Fruit fly (Drosophila melanogaster) whole organism, embryonic: ENCODE measurements around the gene Pvf3.

Source experiments
- Aef1 ChIP-seq: fragments of 200-800 bp; sonication (Bioruptor generic); IDR thresholded peaks from 3 replicates; pipeline ENCODE4 v1.3.6; 2022; ENCODE audit warnings: missing biosample characterization, missing genetic modification characterization
- Awh ChIP-seq: fragments of 200-800 bp; sonication (Bioruptor generic); IDR thresholded peaks from 2 replicates; pipeline ENCODE4, ENCODE4 v1.3.6; 2022; ENCODE audit warnings: missing biosample characterization, missing genetic modification characterization
- CG10274 ChIP-seq: fragments of 200-800 bp; sonication (Bioruptor generic); optimal IDR thresholded peaks from 3 replicates; lab custom pipeline; 2017; ENCODE audit warnings: missing biosample characterization, mild to moderate bottlenecking, missing genetic modification characterization
- CG11247 ChIP-seq: fragments of 200-800 bp; sonication (Bioruptor generic); IDR thresholded peaks from 2 replicates; pipeline ENCODE4 v1.3.6; 2022; ENCODE audit warnings: missing biosample characterization, missing genetic modification characterization
- CG12744 ChIP-seq: fragments of 200-800 bp; sonication (Bioruptor generic); optimal IDR thresholded peaks from 2 replicates; lab custom pipeline; 2016; ENCODE audit warnings: missing biosample characterization, missing genetic modification characterization
- CG15011 ChIP-seq: fragments of 200-800 bp; sonication (Bioruptor generic); optimal IDR thresholded peaks from 3 replicates; lab custom pipeline; 2018; ENCODE audit warnings: missing biosample characterization, mild to moderate bottlenecking, missing genetic modification characterization
- CG1529 ChIP-seq: fragments of 200-800 bp; sonication (Bioruptor generic); optimal IDR thresholded peaks from 3 replicates; lab custom pipeline; 2018; ENCODE audit warnings: missing biosample characterization, missing genetic modification characterization
- CG16779 ChIP-seq: fragments of 200-800 bp; sonication (Bioruptor generic); IDR thresholded peaks from 2 replicates; pipeline ENCODE4 v1.3.6; 2022; ENCODE audit warnings: missing biosample characterization, missing genetic modification characterization
- CG17328 ChIP-seq: fragments of 200-800 bp; sonication (Bioruptor generic); IDR thresholded peaks from 2 replicates; pipeline ENCODE4 v1.3.6; 2022; ENCODE audit warnings: missing biosample characterization, missing genetic modification characterization
- CG17361 ChIP-seq: fragments of 200-800 bp; sonication (Bioruptor generic); IDR thresholded peaks from 3 replicates; pipeline ENCODE4 v1.3.6; 2022; ENCODE audit warnings: missing biosample characterization, missing genetic modification characterization
- CG17829 ChIP-seq: fragments of 200-800 bp; optimal IDR thresholded peaks from 2 replicates; lab custom pipeline; 2019; ENCODE audit warnings: missing biosample characterization, mild to moderate bottlenecking, missing genetic modification characterization, moderate library complexity
- CG18262 ChIP-seq: fragments of 200-800 bp; optimal IDR thresholded peaks from 3 replicates; lab custom pipeline; 2019; ENCODE audit warnings: missing biosample characterization, mild to moderate bottlenecking, missing genetic modification characterization, moderate library complexity
- CG33213 ChIP-seq: fragments of 200-800 bp; sonication (Bioruptor generic); optimal IDR thresholded peaks from 3 replicates; lab custom pipeline; 2016; ENCODE audit warnings: missing biosample characterization, missing genetic modification characterization
- CG3995 ChIP-seq: fragments of 200-800 bp; sonication (Bioruptor generic); optimal IDR thresholded peaks from 3 replicates; lab custom pipeline; 2016; ENCODE audit warnings: missing biosample characterization, missing genetic modification characterization
- CG43689 ChIP-seq: fragments of 200-800 bp; sonication (Bioruptor generic); IDR thresholded peaks from 2 replicates; pipeline ENCODE4 v1.3.6; 2022; ENCODE audit warnings: missing biosample characterization, missing genetic modification characterization
- CG4707 ChIP-seq: fragments of 200-800 bp; sonication (Bioruptor generic); optimal IDR thresholded peaks from 2 replicates; lab custom pipeline; 2018; ENCODE audit warnings: missing biosample characterization, mild to moderate bottlenecking, missing genetic modification characterization, moderate library complexity
- CG4730 ChIP-seq: fragments of 200-800 bp; sonication (Bioruptor generic); IDR thresholded peaks from 2 replicates; pipeline ENCODE4 v1.3.6; 2022; ENCODE audit warnings: missing biosample characterization, missing genetic modification characterization
- CG4854 ChIP-seq: fragments of 200-800 bp; sonication (Bioruptor generic); optimal IDR thresholded peaks from 2 replicates; lab custom pipeline; 2016; ENCODE audit warnings: missing biosample characterization, missing genetic modification characterization, inconsistent platforms
- CG6765 ChIP-seq: fragments of 200-800 bp; sonication (Bioruptor generic); optimal IDR thresholded peaks from 3 replicates; lab custom pipeline; 2017; ENCODE audit warnings: missing biosample characterization, mild to moderate bottlenecking, missing genetic modification characterization
- CG7372 ChIP-seq: fragments of 200-800 bp; sonication (Bioruptor generic); IDR thresholded peaks from 2 replicates; pipeline ENCODE4 v1.3.6; 2022; ENCODE audit warnings: missing biosample characterization, missing genetic modification characterization
- CG7556 ChIP-seq: fragments of 200-800 bp; sonication (Bioruptor generic); optimal IDR thresholded peaks from 2 replicates; lab custom pipeline; 2017; ENCODE audit warnings: missing biosample characterization, mild to moderate bottlenecking, missing genetic modification characterization
- CG7839 ChIP-seq: fragments of 200-800 bp; sonication (Bioruptor generic); optimal IDR thresholded peaks from 3 replicates; lab custom pipeline; 2018; ENCODE audit warnings: missing biosample characterization, mild to moderate bottlenecking, missing genetic modification characterization, moderate library complexity
- CG8924 ChIP-seq: fragments of 200-800 bp; optimal IDR thresholded peaks from 3 replicates; lab custom pipeline; 2019; ENCODE audit warnings: missing biosample characterization, mild to moderate bottlenecking, missing genetic modification characterization, moderate library complexity
- Dad ChIP-seq: fragments of 200-800 bp; sonication (Bioruptor generic); optimal IDR thresholded peaks from 3 replicates; lab custom pipeline; 2016; ENCODE audit warnings: missing biosample characterization, missing genetic modification characterization
- Doc2 ChIP-seq: fragments of 200-800 bp; sonication (Bioruptor generic); IDR thresholded peaks from 2 replicates; pipeline ENCODE4 v1.3.6; 2022; ENCODE audit warnings: missing biosample characterization, missing genetic modification characterization
- ERR ChIP-seq: fragments of 200-800 bp; sonication (Bioruptor generic); optimal IDR thresholded peaks from 2 replicates; lab custom pipeline; 2016; ENCODE audit warnings: missing biosample characterization, missing genetic modification characterization
- Fer1 ChIP-seq: fragments of 200-800 bp; sonication (Bioruptor generic); optimal IDR thresholded peaks from 2 replicates; lab custom pipeline; 2017; ENCODE audit warnings: missing biosample characterization, mild to moderate bottlenecking, missing genetic modification characterization
- HLH3B ChIP-seq: fragments of 200-800 bp; sonication (Bioruptor generic); IDR thresholded peaks from 2 replicates; pipeline ENCODE4 v1.3.6; 2022; ENCODE audit warnings: missing biosample characterization, missing genetic modification characterization
- Kr ChIP-seq: fragments of 200-800 bp; sonication (Bioruptor generic); optimal IDR thresholded peaks from 2 replicates; lab custom pipeline; 2017; ENCODE audit warnings: missing biosample characterization, mild to moderate bottlenecking, missing genetic modification characterization
- Lhr ChIP-seq: fragments of 200-800 bp; sonication (Bioruptor generic); optimal IDR thresholded peaks from 3 replicates; lab custom pipeline; 2017; ENCODE audit warnings: mild to moderate bottlenecking, missing biosample characterization, missing genetic modification reagents, missing genetic modification characterization
- Lim3 ChIP-seq: fragments of 200-800 bp; sonication (Bioruptor generic); IDR thresholded peaks from 2 replicates; pipeline ENCODE4 v1.3.6; 2022; ENCODE audit warnings: missing biosample characterization, missing genetic modification characterization
- Nf-YB ChIP-seq: fragments of 200-800 bp; sonication (Bioruptor generic); optimal IDR thresholded peaks from 3 replicates; lab custom pipeline; 2019; ENCODE audit warnings: missing biosample characterization, mild to moderate bottlenecking, missing genetic modification characterization, moderate library complexity
- Ptx1 ChIP-seq: fragments of 200-800 bp; sonication (Bioruptor generic); IDR thresholded peaks from 2 replicates; pipeline ENCODE4 v1.3.6; 2022; ENCODE audit warnings: missing biosample characterization, missing genetic modification characterization
- TFAM ChIP-seq: fragments of 200-800 bp; sonication (Bioruptor generic); optimal IDR thresholded peaks from 2 replicates; lab custom pipeline; 2017; ENCODE audit warnings: missing biosample characterization, missing genetic modification characterization, inconsistent platforms
- ara ChIP-seq: fragments of 200-800 bp; sonication (Bioruptor generic); IDR thresholded peaks from 2 replicates; pipeline ENCODE4 v1.3.6; 2022; ENCODE audit warnings: missing biosample characterization, missing genetic modification characterization
- cad ChIP-seq: fragments of >200 bp; optimal IDR thresholded peaks from 2 replicates; lab custom pipeline; 2017; ENCODE audit warnings: missing biosample characterization, missing genetic modification characterization
- corto ChIP-seq: fragments of 200-800 bp; sonication (Bioruptor generic); optimal IDR thresholded peaks from 2 replicates; lab custom pipeline; 2016; ENCODE audit warnings: missing biosample characterization, mild to moderate bottlenecking, missing genetic modification characterization, moderate library complexity
- croc ChIP-seq: fragments of 200-800 bp; sonication (Bioruptor generic); conservative IDR thresholded peaks from 3 replicates; pipeline ENCODE4 v1.3.6; 2022; ENCODE audit warnings: missing biosample characterization, missing genetic modification characterization
- dm ChIP-seq: fragments of 200-800 bp; sonication (Bioruptor generic); optimal IDR thresholded peaks from 3 replicates; lab custom pipeline; 2016; ENCODE audit warnings: missing biosample characterization, missing genetic modification characterization
- gcm ChIP-seq: fragments of 200-800 bp; sonication (Bioruptor generic); optimal IDR thresholded peaks from 2 replicates; lab custom pipeline; 2019; ENCODE audit warnings: missing biosample characterization, mild to moderate bottlenecking, missing genetic modification characterization, moderate library complexity
- inv ChIP-seq: fragments of 200-800 bp; sonication (Bioruptor generic); IDR thresholded peaks from 2 replicates; pipeline ENCODE4 v1.3.6; 2022; ENCODE audit warnings: missing biosample characterization, missing genetic modification characterization; ENCODE audit not compliant: partially characterized antibody
- jigr1 ChIP-seq: fragments of 200-800 bp; sonication (Bioruptor generic); IDR thresholded peaks from 3 replicates; pipeline ENCODE4 v1.3.6; 2022; ENCODE audit warnings: missing biosample characterization, missing genetic modification characterization
- lab ChIP-seq: fragments of 200-800 bp; sonication (Bioruptor generic); optimal IDR thresholded peaks from 3 replicates; lab custom pipeline; 2017; ENCODE audit warnings: missing biosample characterization, missing genetic modification characterization, mild to moderate bottlenecking, moderate library complexity, missing genetic modification reagents
- pfk ChIP-seq: fragments of 200-800 bp; sonication (Bioruptor generic); optimal IDR thresholded peaks from 2 replicates; lab custom pipeline; 2018; ENCODE audit warnings: missing biosample characterization, mild to moderate bottlenecking, missing genetic modification characterization, moderate library complexity
- schlank ChIP-seq: fragments of 200-800 bp; sonication (Bioruptor generic); optimal IDR thresholded peaks from 2 replicates; lab custom pipeline; 2018; ENCODE audit warnings: missing biosample characterization, mild to moderate bottlenecking, missing genetic modification characterization
- scrt ChIP-seq: fragments of 200-800 bp; sonication (Bioruptor generic); optimal IDR thresholded peaks from 2 replicates; lab custom pipeline; 2018; ENCODE audit warnings: missing biosample characterization, mild to moderate bottlenecking, missing genetic modification characterization, moderate library complexity
- sim ChIP-seq: fragments of 200-800 bp; sonication (Bioruptor generic); IDR thresholded peaks from 2 replicates; pipeline ENCODE4 v1.3.6; 2022; ENCODE audit warnings: missing biosample characterization, missing genetic modification characterization
- sisA ChIP-seq: fragments of 200-800 bp; sonication (Bioruptor generic); IDR thresholded peaks from 2 replicates; pipeline ENCODE4 v1.3.6; 2022; ENCODE audit warnings: missing biosample characterization, missing genetic modification characterization
- slou ChIP-seq: fragments of 200-800 bp; sonication (Bioruptor generic); optimal IDR thresholded peaks from 3 replicates; lab custom pipeline; 2016; ENCODE audit warnings: missing biosample characterization, missing genetic modification characterization
- tio ChIP-seq: fragments of 200-800 bp; sonication (Bioruptor generic); optimal IDR thresholded peaks from 2 replicates; lab custom pipeline; 2017; ENCODE audit warnings: missing biosample characterization, missing genetic modification characterization, inconsistent platforms
- tna ChIP-seq: fragments of 200-800 bp; sonication (Bioruptor generic); IDR thresholded peaks from 2 replicates; pipeline ENCODE4 v1.3.6; 2022; ENCODE audit warnings: missing biosample characterization, missing genetic modification characterization; ENCODE audit not compliant: partially characterized antibody
- vfl ChIP-seq: fragments of 200-800 bp; sonication (Bioruptor generic); optimal IDR thresholded peaks from 2 replicates; lab custom pipeline; 2016; ENCODE audit warnings: missing biosample characterization, missing genetic modification characterization

Gene Pvf3

DNA sequence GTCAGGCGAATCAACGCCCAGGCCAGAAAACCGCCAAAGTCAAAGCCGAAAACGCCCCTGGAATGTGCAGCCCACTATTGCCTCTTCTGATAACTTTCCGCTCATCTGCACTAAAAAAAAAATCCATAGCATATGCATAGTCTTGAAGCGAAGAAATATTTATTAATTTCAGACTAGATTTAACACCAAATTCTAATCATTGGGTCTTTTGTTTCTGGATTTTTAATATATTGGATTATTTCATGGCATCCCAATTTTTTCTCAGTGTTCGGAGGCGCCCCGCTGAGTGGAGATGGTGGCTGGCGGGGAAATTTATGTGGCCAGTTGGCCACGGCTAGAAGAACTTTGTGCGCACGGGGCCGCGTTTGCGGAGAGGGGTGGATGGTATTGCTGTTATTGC lies 22.4 kb downstream of the Pvf3 start (continued):
- TF ChIP-seq TFAM (GFP tag; lab: Kevin White, UChicago) = peak; percentile 5
- peak; percentile 44 for TF ChIP-seq slou (GFP tag; lab: Kevin White, UChicago)
- TF ChIP-seq CG4854 (GFP tag; lab: Kevin White, UChicago) = peak; percentile 22
- TF ChIP-seq CG10274 (GFP tag; lab: Kevin White, UChicago) = peak; percentile 4
- TF ChIP-seq Lim3 (GFP tag; lab: Robert Waterston, UW) = no peak
- peak; percentile 50 for TF ChIP-seq CG4707 (GFP tag; lab: Kevin White, UChicago)
- TF ChIP-seq cad (GFP tag; lab: Kevin White, UChicago) = no peak
- TF ChIP-seq jigr1 (GFP tag; lab: Robert Waterston, UW) = no peak
- no peak for TF ChIP-seq inv (GFP tag; lab: Robert Waterston, UW)
- TF ChIP-seq CG12744 (GFP tag; lab: Kevin White, UChicago) = peak; percentile 18
- TF ChIP-seq Doc2 (GFP tag; lab: Robert Waterston, UW) = no peak
- peak; percentile 56 for TF ChIP-seq dm (GFP tag; lab: Kevin White, UChicago)
- TF ChIP-seq CG7556 (GFP tag; lab: Kevin White, UChicago) = peak; percentile 59
- TF ChIP-seq CG7372 (GFP tag; lab: Robert Waterston, UW) = peak; percentile 58
- TF ChIP-seq CG4730 (GFP tag; lab: Robert Waterston, UW) = peak; percentile 61
- TF ChIP-seq corto (GFP tag; lab: Kevin White, UChicago) = no peak
- peak; percentile 57; the same call in 1 of the 2 replicates for TF ChIP-seq Awh (GFP tag; lab: Robert Waterston, UW)
- peak; percentile 88 for TF ChIP-seq HLH3B (GFP tag; lab: Robert Waterston, UW)
- TF ChIP-seq CG17361 = peak; percentile 76
- TF ChIP-seq Kr (GFP tag; lab: Kevin White, UChicago) = no peak
- no peak for TF ChIP-seq CG6765 (GFP tag; lab: Kevin White, UChicago)
- TF ChIP-seq Ptx1 (GFP tag; lab: Robert Waterston, UW) = peak; percentile 75
- TF ChIP-seq ERR = no peak
- no peak for TF ChIP-seq pfk (GFP tag; lab: Kevin White, UChicago)
- peak; percentile 64 for TF ChIP-seq CG17829 (tag; lab: Kevin White, UChicago)
- peak; percentile 22 for TF ChIP-seq Nf-YB
- peak; percentile 61 for TF ChIP-seq CG11247 (GFP tag; lab: Robert Waterston, UW)
- peak; percentile 55; the same call in 2 of the 3 replicates for TF ChIP-seq Aef1 (GFP tag; lab: Robert Waterston, UW)
- peak; percentile 64 for TF ChIP-seq gcm
- TF ChIP-seq vfl = no peak
- TF ChIP-seq CG18262 = peak; percentile 71
- TF ChIP-seq schlank (tag; lab: Kevin White, UChicago) = no peak
- TF ChIP-seq CG43689 (GFP tag; lab: Robert Waterston, UW) = peak; percentile 58; the same call in 1 of the 2 replicates
- peak; percentile 62 for TF ChIP-seq CG8924 (tag; lab: Kevin White, UChicago)
- TF ChIP-seq Dad (GFP tag; lab: Kevin White, UChicago) = peak; percentile 65
- no peak for TF ChIP-seq Fer1
- TF ChIP-seq croc (GFP tag; lab: Robert Waterston, UW) = peak; percentile 78
- no peak for TF ChIP-seq CG3995 (GFP tag; lab: Kevin White, UChicago)
- no peak for TF ChIP-seq scrt (GFP tag; lab: Kevin White, UChicago)
- TF ChIP-seq tio (GFP tag; lab: Kevin White, UChicago) = peak; percentile 72
- peak; percentile 77 for TF ChIP-seq CG7839
- peak; percentile 68 for TF ChIP-seq lab
- no peak for TF ChIP-seq CG33213 (GFP tag; lab: Kevin White, UChicago)
- TF ChIP-seq sisA (GFP tag; lab: Robert Waterston, UW) = peak; percentile 81
- TF ChIP-seq tna (GFP tag; lab: Robert Waterston, UW) = no peak
- TF ChIP-seq CG15011 (GFP tag; lab: Kevin White, UChicago) = no peak
- peak; percentile 85 for TF ChIP-seq CG17328 (GFP tag; lab: Robert Waterston, UW)
- peak; percentile 66 for TF ChIP-seq CG1529 (GFP tag; lab: Kevin White, UChicago)
- no peak for TF ChIP-seq CG16779
- peak; percentile 57; the same call in 1 of the 2 replicates for TF ChIP-seq ara (GFP tag; lab: Robert Waterston, UW)
- peak; percentile 69 for TF ChIP-seq sim
- peak; percentile 50 for TF ChIP-seq Lhr
